Worm (Caenorhabditis elegans): ENCODE data around the gene unc-76.

- TF ChIP-seq zag-1 (tag; optimal IDR thresholded peaks at IDR 0.05) (no peak), aha-1 (tag) (no peak), daf-8 (GFP tag; IDR thresholded peaks at IDR 0.05) (no peak)
These were observed 40.1 kb downstream of the unc-76 start, which contains the start of gene T01G5.7 for ce11 chrV:15111660-15112059.

All from whole organism, L4 larva.